Fruit fly (Drosophila melanogaster) whole organism, embryonic: ENCODE measurements around the gene CG2841.

Experiments used
- Asciz ChIP-seq: fragments of 200-800 bp; sonication (Bioruptor generic); optimal IDR thresholded peaks from 2 replicates; lab custom pipeline; 2017; ENCODE audit warnings: missing biosample characterization, mild to moderate bottlenecking, missing genetic modification characterization, missing genetic modification reagents
- B-H1 ChIP-seq: fragments of 200-800 bp; sonication (Bioruptor generic); IDR thresholded peaks from 3 replicates; pipeline ENCODE4 v1.3.6; 2022; ENCODE audit warnings: missing biosample characterization, missing genetic modification characterization
- Blimp-1 ChIP-seq: fragments of 200-800 bp; sonication (Bioruptor generic); optimal IDR thresholded peaks from 3 replicates; lab custom pipeline; 2018; ENCODE audit warnings: missing biosample characterization, missing genetic modification characterization, mild to moderate bottlenecking, moderate library complexity, missing genetic modification reagents
- CG10431 ChIP-seq: fragments of 200-800 bp; sonication (Bioruptor generic); optimal IDR thresholded peaks from 3 replicates; lab custom pipeline; 2018; ENCODE audit warnings: missing biosample characterization, mild to moderate bottlenecking, missing genetic modification characterization
- CG11504 ChIP-seq: fragments of 200-800 bp; sonication (Bioruptor generic); optimal IDR thresholded peaks from 3 replicates; lab custom pipeline; 2019; ENCODE audit warnings: missing biosample characterization, mild to moderate bottlenecking, missing genetic modification characterization, moderate library complexity
- CG14965 ChIP-seq: fragments of 200-800 bp; sonication (Bioruptor generic); optimal IDR thresholded peaks from 2 replicates; lab custom pipeline; 2016; ENCODE audit warnings: missing biosample characterization, missing genetic modification characterization, borderline replicate concordance
- CG16813 ChIP-seq: fragments of 200-800 bp; sonication (Bioruptor generic); IDR thresholded peaks from 3 replicates; pipeline ENCODE4 v1.3.6; 2022; ENCODE audit warnings: missing biosample characterization, missing genetic modification characterization; ENCODE audit not compliant: partially characterized antibody
- CG2116 ChIP-seq: fragments of 200-800 bp; sonication (Bioruptor generic); optimal IDR thresholded peaks from 3 replicates; lab custom pipeline; 2018; ENCODE audit warnings: missing biosample characterization, mild to moderate bottlenecking, missing genetic modification characterization
- CG2199 ChIP-seq: fragments of 200-800 bp; sonication (Bioruptor generic); IDR thresholded peaks from 3 replicates; pipeline ENCODE4 v1.3.6; 2022; ENCODE audit warnings: missing biosample characterization, missing genetic modification characterization
- CG2889 ChIP-seq: fragments of 200-800 bp; sonication (Bioruptor generic); IDR thresholded peaks from 3 replicates; pipeline ENCODE4 v1.3.6; 2022; ENCODE audit warnings: missing biosample characterization, missing genetic modification characterization
- CG30020 ChIP-seq: fragments of 200-800 bp; optimal IDR thresholded peaks from 2 replicates; lab custom pipeline; 2019; ENCODE audit warnings: missing biosample characterization, mild to moderate bottlenecking, missing genetic modification characterization, moderate library complexity
- CG31441 ChIP-seq: fragments of 200-800 bp; sonication (Bioruptor generic); IDR thresholded peaks from 2 replicates; pipeline ENCODE4 v1.3.6; 2022; ENCODE audit warnings: missing biosample characterization, missing genetic modification characterization
- CG4707 ChIP-seq: fragments of 200-800 bp; sonication (Bioruptor generic); optimal IDR thresholded peaks from 2 replicates; lab custom pipeline; 2018; ENCODE audit warnings: missing biosample characterization, mild to moderate bottlenecking, missing genetic modification characterization, moderate library complexity
- CG6654 ChIP-seq: fragments of 200-800 bp; sonication (Bioruptor generic); optimal IDR thresholded peaks from 2 replicates; lab custom pipeline; 2017; ENCODE audit warnings: missing biosample characterization, mild to moderate bottlenecking, missing genetic modification characterization
- CG7745 ChIP-seq: fragments of 200-800 bp; sonication (Bioruptor generic); optimal IDR thresholded peaks from 2 replicates; lab custom pipeline; 2018; ENCODE audit warnings: missing biosample characterization, mild to moderate bottlenecking, missing genetic modification characterization, moderate library complexity
- CG7987 ChIP-seq: fragments of 200-800 bp; sonication (Bioruptor generic); optimal IDR thresholded peaks from 2 replicates; lab custom pipeline; 2018; ENCODE audit warnings: missing biosample characterization, mild to moderate bottlenecking, missing genetic modification characterization, moderate library complexity
- CG8089 ChIP-seq: fragments of 200-800 bp; sonication (Bioruptor generic); optimal IDR thresholded peaks from 3 replicates; lab custom pipeline; 2016; ENCODE audit warnings: missing biosample characterization, missing genetic modification characterization
- CG9797 ChIP-seq: fragments of 200-800 bp; sonication (Bioruptor generic); optimal IDR thresholded peaks from 3 replicates; lab custom pipeline; 2018; ENCODE audit warnings: missing biosample characterization, mild to moderate bottlenecking, missing genetic modification characterization
- Dfd ChIP-seq, 2 experiments: fragments of >200 bp; optimal IDR thresholded peaks; 2 replicates each; lab custom pipeline; 2017; ENCODE audit warnings: missing biosample characterization in 2 of 2, missing genetic modification characterization in 2 of 2
- Dll ChIP-seq: fragments of 200-800 bp; sonication (Bioruptor generic); IDR thresholded peaks from 4 replicates; pipeline ENCODE4 v1.3.6; 2022; ENCODE audit warnings: missing biosample characterization, missing genetic modification characterization; ENCODE audit not compliant: partially characterized antibody
- Dp ChIP-seq: fragments of 200-800 bp; sonication (Bioruptor generic); optimal IDR thresholded peaks from 2 replicates; lab custom pipeline; 2018; ENCODE audit warnings: missing biosample characterization, mild to moderate bottlenecking, missing genetic modification characterization, moderate library complexity
- Elba2 ChIP-seq: fragments of 200-800 bp; sonication (Bioruptor generic); optimal IDR thresholded peaks from 3 replicates; lab custom pipeline; 2016; ENCODE audit warnings: missing biosample characterization, missing genetic modification characterization
- GATAe ChIP-seq: fragments of 200-800 bp; sonication (Bioruptor generic); conservative IDR thresholded peaks from 2 replicates; pipeline ENCODE4 v1.3.6; 2022; ENCODE audit warnings: missing biosample characterization, missing genetic modification characterization
- HmgD ChIP-seq: fragments of 200-800 bp; sonication (Bioruptor generic); optimal IDR thresholded peaks from 3 replicates; lab custom pipeline; 2016; ENCODE audit warnings: missing biosample characterization, missing genetic modification characterization
- Lpt ChIP-seq: fragments of >200 bp; optimal IDR thresholded peaks from 2 replicates; lab custom pipeline; 2018; ENCODE audit warnings: missing biosample characterization, missing genetic modification characterization
- PHDP ChIP-seq: fragments of 200-800 bp; sonication (Bioruptor generic); optimal IDR thresholded peaks from 3 replicates; lab custom pipeline; 2018; ENCODE audit warnings: missing biosample characterization, mild to moderate bottlenecking, missing genetic modification characterization, moderate library complexity
- Ptx1 ChIP-seq: fragments of 200-800 bp; sonication (Bioruptor generic); IDR thresholded peaks from 2 replicates; pipeline ENCODE4 v1.3.6; 2022; ENCODE audit warnings: missing biosample characterization, missing genetic modification characterization
- Rx ChIP-seq: fragments of 200-800 bp; sonication (Bioruptor generic); IDR thresholded peaks from 2 replicates; pipeline ENCODE4 v1.3.6; 2022; ENCODE audit warnings: missing biosample characterization, missing genetic modification characterization
- Scr ChIP-seq: fragments of 200-800 bp; sonication (Bioruptor generic); IDR thresholded peaks from 2 replicates; pipeline ENCODE4 v1.3.6; 2022; ENCODE audit warnings: missing biosample characterization, missing genetic modification characterization; ENCODE audit not compliant: partially characterized antibody
- Sry-δ ChIP-seq: fragments of 200-800 bp; sonication (Bioruptor generic); optimal IDR thresholded peaks from 2 replicates; lab custom pipeline; 2016; ENCODE audit warnings: missing biosample characterization, missing genetic modification characterization
- Trl ChIP-seq, 3 experiments: fragments of >200 bp in 2 of 3; fragments of 200-800 bp in 1 of 3; sonication (Bioruptor generic) in 1 of 3; optimal IDR thresholded peaks; 2 replicates in 1 of 3; 3 replicates in 2 of 3; lab custom pipeline; 2016 to 2017; ENCODE audit warnings: missing biosample characterization in 1 of 3, missing genetic modification characterization in 1 of 3
- Xrp1 ChIP-seq: fragments of 200-800 bp; sonication (Bioruptor generic); IDR thresholded peaks from 2 replicates; pipeline ENCODE4 v1.3.6; 2022; ENCODE audit warnings: missing biosample characterization, missing genetic modification characterization
- bab2 ChIP-seq: fragments of 200-800 bp; sonication (Bioruptor generic); optimal IDR thresholded peaks from 2 replicates; lab custom pipeline; 2016; ENCODE audit warnings: missing biosample characterization, missing genetic modification characterization
- chm ChIP-seq: fragments of 200-800 bp; sonication (Bioruptor generic); IDR thresholded peaks from 2 replicates; pipeline ENCODE4 v1.3.6; 2022; ENCODE audit warnings: missing biosample characterization, missing genetic modification characterization
- ewg ChIP-seq: fragments of 200-800 bp; sonication (Bioruptor generic); optimal IDR thresholded peaks from 3 replicates; lab custom pipeline; 2017; ENCODE audit warnings: mild to moderate bottlenecking, missing biosample characterization, missing genetic modification reagents, missing genetic modification characterization
- fd64A ChIP-seq: fragments of 200-800 bp; sonication (Bioruptor generic); optimal IDR thresholded peaks from 3 replicates; lab custom pipeline; 2018; ENCODE audit warnings: missing biosample characterization, mild to moderate bottlenecking, missing genetic modification characterization
- gro ChIP-seq: fragments of 200-800 bp; sonication (Bioruptor generic); optimal IDR thresholded peaks from 2 replicates; lab custom pipeline; 2016; ENCODE audit warnings: missing biosample characterization, missing genetic modification characterization
- gt ChIP-seq: fragments of 200-800 bp; sonication (Bioruptor generic); IDR thresholded peaks from 2 replicates; pipeline ENCODE4 v1.3.6; 2022; ENCODE audit warnings: missing biosample characterization, missing genetic modification characterization
- ham ChIP-seq: fragments of 200-800 bp; sonication (Bioruptor generic); IDR thresholded peaks from 2 replicates; pipeline ENCODE4 v1.3.6; 2022; ENCODE audit warnings: missing biosample characterization, missing genetic modification characterization
- kay ChIP-seq: fragments of 200-800 bp; sonication (Bioruptor generic); optimal IDR thresholded peaks from 2 replicates; lab custom pipeline; 2016; ENCODE audit warnings: missing biosample characterization, missing genetic modification characterization
- nerfin-2 ChIP-seq: fragments of 200-800 bp; sonication (Bioruptor generic); IDR thresholded peaks from 2 replicates; pipeline ENCODE4 v1.3.6; 2022; ENCODE audit warnings: missing biosample characterization, missing genetic modification characterization; ENCODE audit not compliant: partially characterized antibody
- odd ChIP-seq: fragments of 200-800 bp; sonication (Bioruptor generic); optimal IDR thresholded peaks from 2 replicates; lab custom pipeline; 2017; ENCODE audit warnings: missing biosample characterization, mild to moderate bottlenecking, missing genetic modification characterization
- pb ChIP-seq: fragments of 200-800 bp; sonication (Bioruptor generic); optimal IDR thresholded peaks from 3 replicates; lab custom pipeline; 2016; ENCODE audit warnings: missing biosample characterization, missing genetic modification characterization
- psq ChIP-seq: fragments of 200-800 bp; sonication (Bioruptor generic); optimal IDR thresholded peaks from 2 replicates; lab custom pipeline; 2017; ENCODE audit warnings: missing biosample characterization, missing genetic modification characterization
- rib ChIP-seq: fragments of 200-800 bp; sonication (Bioruptor generic); IDR thresholded peaks from 2 replicates; pipeline ENCODE4 v1.3.6; 2022; ENCODE audit warnings: missing biosample characterization, missing genetic modification characterization
- scrt ChIP-seq: fragments of 200-800 bp; sonication (Bioruptor generic); optimal IDR thresholded peaks from 2 replicates; lab custom pipeline; 2018; ENCODE audit warnings: missing biosample characterization, mild to moderate bottlenecking, missing genetic modification characterization, moderate library complexity
- sna ChIP-seq: fragments of 200-800 bp; sonication (Bioruptor generic); IDR thresholded peaks from 2 replicates; pipeline ENCODE4 v1.3.6; 2022; ENCODE audit warnings: missing biosample characterization, missing genetic modification characterization; ENCODE audit not compliant: partially characterized antibody
- ssp ChIP-seq: fragments of 200-800 bp; sonication (Bioruptor generic); IDR thresholded peaks from 2 replicates; pipeline ENCODE4 v1.3.6; 2022; ENCODE audit warnings: missing biosample characterization, missing genetic modification characterization
- vfl ChIP-seq: fragments of 200-800 bp; sonication (Bioruptor generic); optimal IDR thresholded peaks from 2 replicates; lab custom pipeline; 2016; ENCODE audit warnings: missing biosample characterization, missing genetic modification characterization
- wdn ChIP-seq: fragments of 200-800 bp; sonication (Bioruptor generic); IDR thresholded peaks from 2 replicates; pipeline ENCODE4 v1.3.6; 2022; ENCODE audit warnings: missing biosample characterization, missing genetic modification characterization
- zfh2 ChIP-seq: fragments of 200-800 bp; sonication (Bioruptor generic); optimal IDR thresholded peaks from 2 replicates; lab custom pipeline; 2016; ENCODE audit warnings: missing biosample characterization, missing genetic modification characterization

CG2841 gene

dm6 chrX:2306307-2306706, 59.8 kb downstream of the CG2841 start (continued):
- TF ChIP-seq CG31441 (GFP tag; lab: Robert Waterston, UW): peak; percentile 70
- no peak for TF ChIP-seq CG2889 (GFP tag; lab: Robert Waterston, UW)
- no peak for TF ChIP-seq CG16813
- TF ChIP-seq Sry-δ: peak; percentile 16
- TF ChIP-seq HmgD (GFP tag; lab: Kevin White, UChicago): no peak
- no peak for TF ChIP-seq Elba2 (GFP tag; lab: Kevin White, UChicago)
- peak; percentile 61 for TF ChIP-seq Xrp1 (GFP tag; lab: Robert Waterston, UW)
- TF ChIP-seq CG2199 (GFP tag; lab: Robert Waterston, UW): no peak
- TF ChIP-seq ewg (GFP tag; lab: Kevin White, UChicago): peak; percentile 42
- no peak for TF ChIP-seq Dp (GFP tag; lab: Kevin White, UChicago)
- TF ChIP-seq CG14965 (GFP tag; lab: Kevin White, UChicago): peak; percentile 12
- TF ChIP-seq wdn (GFP tag; lab: Robert Waterston, UW): no peak
- TF ChIP-seq nerfin-2: no peak
- TF ChIP-seq Asciz: peak; percentile 27
- no peak for TF ChIP-seq rib (GFP tag; lab: Robert Waterston, UW)
- peak; percentile 3 for TF ChIP-seq CG6654 (GFP tag; lab: Kevin White, UChicago)
- TF ChIP-seq CG4707 (GFP tag; lab: Kevin White, UChicago): no peak
- TF ChIP-seq gt (GFP tag; lab: Robert Waterston, UW): no peak
- peak; percentile 34 for TF ChIP-seq kay (GFP tag; lab: Kevin White, UChicago)
- peak; percentile 13 for TF ChIP-seq psq (GFP tag; lab: Kevin White, UChicago)
- peak; percentile 2 for TF ChIP-seq zfh2 (GFP tag; lab: Kevin White, UChicago)
- TF ChIP-seq CG2116 (GFP tag; lab: Kevin White, UChicago): no peak
- peak; percentile 55 for TF ChIP-seq Rx (GFP tag; lab: Robert Waterston, UW)
- TF ChIP-seq CG8089 (GFP tag; lab: Kevin White, UChicago): peak; percentile 14
- 0 out of 2 replicates have a peak, but pooled peaks have one; percentile 19 for TF ChIP-seq chm
- TF ChIP-seq Blimp-1: peak; percentile 21
- TF ChIP-seq sna (GFP tag; lab: Robert Waterston, UW): no peak
- TF ChIP-seq ham (GFP tag; lab: Robert Waterston, UW): no peak
- peak; percentile 39 for TF ChIP-seq PHDP (tag; lab: Kevin White, UChicago)
- TF ChIP-seq gro: no peak
- TF ChIP-seq Ptx1 (GFP tag; lab: Robert Waterston, UW): peak; percentile 79
- TF ChIP-seq CG7745 (tag; lab: Kevin White, UChicago): no peak
- TF ChIP-seq Dfd (GFP tag; optimal IDR thresholded peaks at IDR 0.05; lab: Kevin White, UChicago): no peak
- no peak for TF ChIP-seq Scr
- peak; percentile 82 for TF ChIP-seq CG11504 (tag; lab: Kevin White, UChicago)
- TF ChIP-seq odd: peak; percentile 10
- no peak for TF ChIP-seq GATAe (GFP tag; lab: Robert Waterston, UW)
- TF ChIP-seq Lpt (GFP tag; lab: Kevin White, UChicago): no peak
- TF ChIP-seq scrt: peak; percentile 2
- no peak for TF ChIP-seq fd64A
- TF ChIP-seq vfl (GFP tag; lab: Kevin White, UChicago): no peak
- TF ChIP-seq CG9797 (GFP tag; lab: Kevin White, UChicago): no peak
- TF ChIP-seq Trl (optimal IDR thresholded peaks at IDR 0.05; lab: Kevin White, UChicago): no peak
- TF ChIP-seq Trl (GFP tag; optimal IDR thresholded peaks at IDR 0.05; lab: Kevin White, UChicago): no peak
- no peak for TF ChIP-seq CG30020
- TF ChIP-seq Dll: no peak
- TF ChIP-seq CG7987: no peak
- TF ChIP-seq bab2 (GFP tag; lab: Kevin White, UChicago): peak; percentile 39
- TF ChIP-seq B-H1: peak; percentile 51; the same call in 2 of the 3 replicates
- TF ChIP-seq pb (GFP tag; lab: Kevin White, UChicago): peak; percentile 50
- peak; percentile 18; the same call in 1 of the 2 replicates for TF ChIP-seq ssp (GFP tag; lab: Robert Waterston, UW)
- no peak for TF ChIP-seq CG10431 (GFP tag; lab: Kevin White, UChicago)
